Worm (Caenorhabditis elegans): ENCODE data around the gene fbxa-218.

Gene fbxa-218

DNA sequence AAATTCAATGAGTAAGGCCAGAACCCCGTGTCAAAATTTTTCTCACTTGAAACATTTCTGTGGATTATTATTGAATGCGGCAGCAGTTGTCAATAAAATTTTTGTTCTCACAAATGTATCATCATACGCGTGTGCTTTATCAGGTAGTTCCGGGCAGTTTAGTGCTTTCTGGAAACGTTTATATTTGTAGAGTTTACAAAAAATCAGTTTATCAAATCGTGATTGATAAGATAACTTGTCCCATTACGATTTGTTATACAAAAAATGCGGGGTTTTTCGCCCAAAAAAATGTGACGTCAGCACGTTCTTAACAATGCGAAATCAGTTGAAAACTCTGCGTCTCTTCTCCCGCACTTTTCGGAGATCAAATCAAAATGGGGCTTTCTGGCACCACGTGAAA is 8.9 kb downstream of the fbxa-218 start:
- TF ChIP-seq unc-55 (GFP tag; optimal IDR thresholded peaks at IDR 0.05) (no peak), fos-1 (tag; optimal IDR thresholded peaks at IDR 0.05) (peak; percentile 28), sma-9 (GFP tag; optimal IDR thresholded peaks at IDR 0.05) (peak; percentile 37), sma-9 (tag; optimal IDR thresholded peaks at IDR 0.05) (no peak)

DNA sequence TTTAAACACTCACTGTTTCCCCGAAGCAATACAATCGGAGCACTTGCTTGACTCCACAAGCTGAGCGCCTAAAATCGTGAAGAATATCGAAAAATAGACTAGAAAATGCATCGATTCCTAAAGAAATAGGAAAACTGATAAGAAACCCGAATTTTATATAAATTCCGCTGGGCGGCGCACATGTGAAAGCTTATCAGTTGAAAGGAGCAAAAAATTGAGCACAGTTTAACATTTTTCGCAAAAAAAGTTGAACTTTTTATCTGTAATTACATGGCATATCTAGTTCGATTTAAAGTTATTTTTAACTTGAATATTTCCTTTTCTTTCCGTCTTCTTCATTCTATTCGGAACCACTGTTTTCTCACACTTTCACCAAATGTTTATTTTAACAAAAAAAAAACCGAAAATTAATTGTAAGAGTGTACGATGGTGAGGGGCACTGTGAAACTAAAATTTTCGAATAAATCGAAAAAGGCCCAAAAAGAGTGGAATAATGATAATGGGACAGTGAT is 9.7 kb downstream of the fbxa-218 start, which contains the start of gene Y49E10.18:
Gene Y49E10.18, minus strand, starts transcription at position 116 of the 512 bp plus-strand sequence.
- TF ChIP-seq dmd-4 (tag; optimal IDR thresholded peaks at IDR 0.05), result no peak
- TF ChIP-seq fos-1 (tag; optimal IDR thresholded peaks at IDR 0.05), result peak; percentile 61
- TF ChIP-seq sma-9 (GFP tag; optimal IDR thresholded peaks at IDR 0.05), result peak; percentile 66
- TF ChIP-seq sma-9 (tag; optimal IDR thresholded peaks at IDR 0.05), result no peak

- TF ChIP-seq lsy-2 (tag; optimal IDR thresholded peaks at IDR 0.05), result peak in 1 of 2 experiments; percentile 18
Observed at ce11 chrIII:12447563-12447962, 11.2 kb downstream of the fbxa-218 start.

- TF ChIP-seq sma-3 (GFP tag; optimal IDR thresholded peaks at IDR 0.05) (peak; percentile 75), unc-39 (tag; optimal IDR thresholded peaks at IDR 0.05) (no peak), lin-13 (GFP tag; optimal IDR thresholded peaks at IDR 0.05) (peak; percentile 82), sma-9 (GFP tag; optimal IDR thresholded peaks at IDR 0.05) (peak; percentile 34), sma-9 (tag; optimal IDR thresholded peaks at IDR 0.05) (no peak), nhr-23 (tag; optimal IDR thresholded peaks at IDR 0.05) (no peak), ceh-16 (tag; optimal IDR thresholded peaks at IDR 0.05) (no peak), crh-2 (tag; optimal IDR thresholded peaks at IDR 0.05) (peak; percentile 53), aly-2 (tag; optimal IDR thresholded peaks at IDR 0.05) (no peak), elt-3 (tag; optimal IDR thresholded peaks at IDR 0.05) (no peak), F13H6.1 (tag; optimal IDR thresholded peaks at IDR 0.05) (peak; percentile 43), lin-11 (tag; optimal IDR thresholded peaks at IDR 0.05) (peak; percentile 46), gmeb-1 (tag; optimal IDR thresholded peaks at IDR 0.05) (peak; percentile 79), mab-5 (tag; optimal IDR thresholded peaks at IDR 0.05) (peak; percentile 45), nhr-25 (tag; optimal IDR thresholded peaks at IDR 0.05) (peak; percentile 67), snpc-4 (tag; optimal IDR thresholded peaks at IDR 0.05) (peak; percentile 37), elt-1 (tag; optimal IDR thresholded peaks at IDR 0.05) (no peak), ama-1 (optimal IDR thresholded peaks at IDR 0.05) (no peak), blmp-1 (tag; optimal IDR thresholded peaks at IDR 0.05; ENCODE audit: insufficient read depth) (peak; percentile 50), nhr-11 (tag; optimal IDR thresholded peaks at IDR 0.05) (no peak), C34F6.9 (tag; optimal IDR thresholded peaks at IDR 0.05) (peak; percentile 70), nhr-129 (tag; optimal IDR thresholded peaks at IDR 0.05) (peak; percentile 60), nhr-10 (tag; optimal IDR thresholded peaks at IDR 0.05) (no peak), nhr-21 (tag; optimal IDR thresholded peaks at IDR 0.05) (peak; percentile 27), ZK546.5 (tag; optimal IDR thresholded peaks at IDR 0.05) (no peak), unc-55 (GFP tag; optimal IDR thresholded peaks at IDR 0.05) (peak; percentile 88), lsy-2 (tag; optimal IDR thresholded peaks at IDR 0.05) (peak; percentile 45 to 85)
Observed at ce11 chrIII:12453315-12453714, 17.0 kb downstream of the fbxa-218 start, which contains the start of gene ani-1. ani-1 (minus strand) TSS chrIII:12453375.

DNA sequence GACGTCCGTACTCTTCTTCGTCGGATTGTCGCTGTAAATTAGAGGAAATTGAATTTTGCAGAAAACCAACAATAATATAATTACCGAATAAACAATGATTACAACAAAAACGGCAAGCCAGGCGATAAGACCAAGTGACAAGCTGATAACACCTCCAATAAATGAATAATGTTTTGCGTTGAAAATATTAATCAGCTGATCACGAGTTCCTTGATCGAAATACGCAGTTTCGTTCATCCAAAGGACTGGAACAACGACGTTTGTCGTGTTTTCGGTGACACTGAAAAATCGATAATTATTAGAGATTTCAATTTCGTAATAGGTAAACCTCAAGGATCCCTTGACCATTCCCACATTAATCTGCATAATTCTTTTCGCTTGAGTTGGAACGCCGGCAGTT is 17.5 kb downstream of the fbxa-218 start:
- TF ChIP-seq nhr-237 (tag; optimal IDR thresholded peaks at IDR 0.05) (no peak), fos-1 (tag; optimal IDR thresholded peaks at IDR 0.05) (peak; percentile 65)

DNA sequence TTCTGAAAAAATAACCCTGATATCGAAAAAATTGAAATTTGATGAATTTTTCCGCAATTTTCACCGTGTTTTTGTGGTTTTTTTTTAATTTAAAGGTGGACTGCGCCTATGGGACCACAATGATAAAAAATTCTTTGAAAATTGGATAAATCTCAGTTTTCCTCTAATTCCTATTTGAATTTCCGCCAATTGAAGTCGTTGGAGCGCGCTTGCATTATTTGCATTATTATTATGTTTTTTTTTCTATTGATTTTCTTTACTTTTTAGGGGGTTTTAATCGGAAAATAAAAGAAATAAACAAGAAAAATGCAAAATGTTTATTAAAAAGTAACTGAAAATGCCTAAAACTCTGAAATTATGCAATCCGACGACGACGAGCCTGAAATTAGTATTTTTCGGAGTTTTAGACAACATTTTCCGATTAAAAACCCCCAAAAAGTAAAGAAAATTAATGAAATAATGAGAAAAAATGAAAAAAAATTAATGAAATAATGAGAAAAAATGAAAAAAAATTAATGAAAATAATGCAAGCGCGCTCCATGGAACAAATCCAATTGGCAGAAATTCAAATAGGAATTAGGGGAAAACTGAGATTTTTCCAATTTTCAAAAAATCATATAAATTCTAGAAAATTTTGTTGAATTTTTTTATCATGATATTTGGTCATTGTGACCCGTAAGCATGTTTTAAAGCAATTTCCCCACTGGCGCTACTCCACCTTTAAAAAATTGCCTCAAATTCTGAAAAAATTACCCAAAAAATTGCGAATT is 19.5 kb downstream of the fbxa-218 start:
- TF ChIP-seq ztf-4 (tag; optimal IDR thresholded peaks at IDR 0.05) (peak; percentile 81), Y55F3AM.14 (GFP tag; optimal IDR thresholded peaks at IDR 0.05) (no peak), sem-4 (tag; optimal IDR thresholded peaks at IDR 0.05) (no peak), gmeb-1 (tag; optimal IDR thresholded peaks at IDR 0.05) (peak; percentile 25)

All from whole organism, L2 larva.